Worm (Caenorhabditis elegans): ENCODE measurements around the gene srlf-23.
"Not testable (repeated sequence)": the region's sequence is repeated elsewhere in the genome, so short reads cannot be mapped to it uniquely, and the experiment has no call there.

srlf-23 gene

DNA sequence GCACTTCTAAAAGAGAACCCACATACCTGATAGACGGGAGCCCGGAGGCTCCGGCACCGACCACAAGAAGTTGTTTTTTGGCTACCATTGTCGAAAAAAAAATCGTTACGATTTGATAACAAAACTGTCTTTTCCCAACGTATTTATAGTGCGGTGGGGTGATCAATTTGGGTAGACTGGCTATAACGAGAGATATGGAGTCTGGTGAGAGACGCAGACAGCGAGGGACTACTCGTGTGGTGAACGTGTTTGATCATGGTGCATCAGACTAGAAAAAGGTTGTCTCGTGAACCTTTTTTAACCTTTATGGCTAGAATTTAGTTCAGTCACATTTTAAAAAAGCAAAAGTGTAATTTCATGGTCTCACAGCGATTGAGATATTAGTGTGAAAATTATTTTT, 10.1 kb upstream of the srlf-23 start, which contains the start of gene fmo-5 (continued):
- TF ChIP-seq snpc-1.1 (tag; optimal IDR thresholded peaks at IDR 0.05; ENCODE audit: insufficient read depth) = no peak
- peak; percentile 8 for TF ChIP-seq attf-5 (GFP tag; optimal IDR thresholded peaks at IDR 0.05)
- TF ChIP-seq cebp-1 (GFP tag; IDR thresholded peaks at IDR 0.05) = no peak
- peak; percentile 37 for TF ChIP-seq cebp-1 (tag; optimal IDR thresholded peaks at IDR 0.05)
- TF ChIP-seq tbp1 (GFP tag; optimal IDR thresholded peaks at IDR 0.05) = peak; percentile 35
- no peak for TF ChIP-seq die-1 (tag; optimal IDR thresholded peaks at IDR 0.05)
- no peak for TF ChIP-seq bed-1 (GFP tag; IDR thresholded peaks at IDR 0.05)

DNA sequence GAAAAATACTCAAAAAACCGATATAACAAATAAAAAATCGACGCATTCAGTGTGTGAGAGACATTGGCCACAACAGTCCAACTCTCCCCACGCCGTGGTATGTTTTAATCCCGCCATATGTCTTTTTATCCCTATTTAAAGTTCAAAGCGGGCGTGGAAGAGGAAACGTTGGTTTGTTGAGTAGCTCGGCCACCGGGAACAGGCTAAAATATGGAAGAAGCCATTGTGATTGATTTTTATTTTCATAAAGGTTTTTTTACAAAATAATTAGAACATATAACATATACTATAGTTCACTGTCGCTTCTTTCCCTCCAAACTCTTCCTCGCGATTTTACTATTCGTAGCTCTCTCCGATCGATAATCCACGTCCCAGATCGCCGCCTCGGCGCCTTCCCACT, 5.8 kb upstream of the srlf-23 start, which contains the start of gene nas-32:
Gene nas-32, minus strand, starts transcription at position 101 of the 400 bp plus-strand sequence.
- TF ChIP-seq egl-18 (GFP tag; IDR thresholded peaks at IDR 0.05) (no peak), attf-3 (GFP tag; conservative IDR thresholded peaks at IDR 0.05) (no peak), efl-1 (GFP tag; optimal IDR thresholded peaks at IDR 0.05) (no peak), K12H6.12 (tag; optimal IDR thresholded peaks at IDR 0.05) (no peak), mel-28 (tag; optimal IDR thresholded peaks at IDR 0.05; ENCODE audit: borderline replicate concordance) (no peak), nhr-27 (tag; optimal IDR thresholded peaks at IDR 0.05) (no peak), nhr-90 (tag; optimal IDR thresholded peaks at IDR 0.05) (no peak), K11D2.4 (GFP tag; IDR thresholded peaks at IDR 0.05) (no peak), let-526 (GFP tag; IDR thresholded peaks at IDR 0.05) (no peak)

DNA sequence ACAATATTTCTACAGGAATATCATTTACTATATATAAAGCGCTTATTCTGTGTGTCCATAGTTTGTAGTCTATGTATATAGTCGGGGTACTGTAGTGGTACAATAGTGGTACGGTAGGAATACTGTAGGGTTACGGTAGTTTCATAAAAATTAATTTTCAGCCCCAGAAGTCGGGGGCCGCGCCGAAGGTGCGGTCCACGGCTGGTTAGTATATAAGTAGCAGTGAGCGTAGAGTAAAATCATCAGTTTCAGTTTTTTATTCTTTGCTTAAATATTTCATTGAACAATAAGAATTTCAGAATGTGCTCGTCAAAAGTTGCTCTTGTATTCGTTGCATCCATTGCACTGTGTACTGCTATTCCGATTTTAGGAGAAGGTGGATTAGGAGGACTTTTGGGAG, 2.5 kb downstream of the srlf-23 start, which contains the start of gene srlf-22:
Gene srlf-22, plus strand, starts transcription at position 301 of the 400 bp plus-strand sequence.
- TF ChIP-seq D2030.7, ceh-100, F37B4.10 (GFP tag; IDR thresholded peaks at IDR 0.05): not testable (repeated sequence)

DNA sequence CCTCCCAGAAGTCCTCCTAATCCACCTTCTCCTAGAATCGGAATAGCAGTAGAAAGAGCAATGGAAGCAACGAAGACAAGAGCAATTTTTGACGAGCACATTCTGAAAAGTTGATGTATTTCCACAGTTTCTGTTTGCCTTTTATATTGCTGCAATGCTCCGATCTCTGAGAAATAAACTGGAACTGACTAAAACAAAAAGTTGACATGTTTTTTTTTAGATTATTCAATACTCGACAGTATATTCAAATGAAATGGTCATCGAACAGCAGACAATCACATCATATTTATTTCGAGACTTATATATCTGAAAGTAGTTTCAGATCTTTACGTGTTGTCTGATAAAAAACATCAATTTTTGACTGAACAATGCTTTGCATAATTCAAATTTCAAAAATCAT, 2.9 kb downstream of the srlf-23 start, which contains the start of gene srlf-21:
Gene srlf-21, minus strand, starts transcription at position 101 of the 400 bp plus-strand sequence.
- TF ChIP-seq sdz-38 (tag; optimal IDR thresholded peaks at IDR 0.05) (no peak), ceh-79 (tag; optimal IDR thresholded peaks at IDR 0.05) (no peak), dpl-1 (GFP tag; optimal IDR thresholded peaks at IDR 0.05) (no peak), T07F8.4 (tag; optimal IDR thresholded peaks at IDR 0.05) (no peak), nfya-2 (GFP tag; IDR thresholded peaks at IDR 0.05) (no peak), hrde-1 (tag; optimal IDR thresholded peaks at IDR 0.05; ENCODE audit: borderline replicate concordance) (no peak)

DNA sequence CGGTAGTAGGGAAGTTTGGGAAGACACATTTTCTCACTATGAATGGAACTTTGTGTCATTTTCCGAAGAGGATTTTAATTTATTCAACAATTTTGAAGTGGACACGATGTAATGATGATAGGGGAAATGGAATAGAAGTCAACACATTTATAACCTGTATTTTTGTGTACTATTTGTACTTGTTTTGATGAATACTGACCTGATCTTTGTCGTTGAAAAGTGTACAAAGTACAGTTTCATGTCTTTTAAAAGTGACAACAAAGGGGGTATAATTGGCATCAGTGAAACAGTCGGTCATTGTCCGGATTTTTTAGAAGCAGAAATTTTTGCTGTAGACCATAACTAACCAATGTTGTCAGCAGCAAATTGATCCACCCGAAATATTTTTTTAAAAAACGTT, 4.1 kb downstream of the srlf-23 start, which contains the start of gene T02B11.6:
Gene T02B11.6, minus strand, starts transcription at position 101 of the 400 bp plus-strand sequence.
- TF ChIP-seq B0035.1 (tag; optimal IDR thresholded peaks at IDR 0.05) (no peak), ZK185.1 (tag; optimal IDR thresholded peaks at IDR 0.05; ENCODE audit: poor library complexity, severe bottlenecking) (no peak), let-526 (GFP tag; IDR thresholded peaks at IDR 0.05) (no peak), ceh-58 (GFP tag; IDR thresholded peaks at IDR 0.05) (no peak), hlh-12 (tag; optimal IDR thresholded peaks at IDR 0.05) (no peak), F23B12.7 (tag; optimal IDR thresholded peaks at IDR 0.05; ENCODE audit: insufficient read depth) (no peak), attf-6 (GFP tag; IDR thresholded peaks at IDR 0.05) (no peak), hlh-26 (GFP tag; conservative IDR thresholded peaks at IDR 0.05) (no peak), ekl-4 (GFP tag; IDR thresholded peaks at IDR 0.05) (no peak), somi-1 (GFP tag; optimal IDR thresholded peaks at IDR 0.05) (no peak), gei-17 (GFP tag; optimal IDR thresholded peaks at IDR 0.05) (no peak), F55B11.4 (tag; optimal IDR thresholded peaks at IDR 0.05; ENCODE audit: borderline replicate concordance, insufficient read depth) (no peak), athp-1 (tag; optimal IDR thresholded peaks at IDR 0.05) (no peak), hsf-1 (GFP tag; IDR thresholded peaks at IDR 0.05) (no peak), F39B2.1 (GFP tag; IDR thresholded peaks at IDR 0.05) (no peak), F22D6.2 (tag; optimal IDR thresholded peaks at IDR 0.05) (no peak), Y95B8A.8 (GFP tag; IDR thresholded peaks at IDR 0.05) (no peak), bed-1 (GFP tag; IDR thresholded peaks at IDR 0.05) (no peak), egl-18 (GFP tag; IDR thresholded peaks at IDR 0.05) (no peak)
